Fruit fly (Drosophila melanogaster): Measurements from ENCODE around the gene cv-c.

The cv-c gene

DNA sequence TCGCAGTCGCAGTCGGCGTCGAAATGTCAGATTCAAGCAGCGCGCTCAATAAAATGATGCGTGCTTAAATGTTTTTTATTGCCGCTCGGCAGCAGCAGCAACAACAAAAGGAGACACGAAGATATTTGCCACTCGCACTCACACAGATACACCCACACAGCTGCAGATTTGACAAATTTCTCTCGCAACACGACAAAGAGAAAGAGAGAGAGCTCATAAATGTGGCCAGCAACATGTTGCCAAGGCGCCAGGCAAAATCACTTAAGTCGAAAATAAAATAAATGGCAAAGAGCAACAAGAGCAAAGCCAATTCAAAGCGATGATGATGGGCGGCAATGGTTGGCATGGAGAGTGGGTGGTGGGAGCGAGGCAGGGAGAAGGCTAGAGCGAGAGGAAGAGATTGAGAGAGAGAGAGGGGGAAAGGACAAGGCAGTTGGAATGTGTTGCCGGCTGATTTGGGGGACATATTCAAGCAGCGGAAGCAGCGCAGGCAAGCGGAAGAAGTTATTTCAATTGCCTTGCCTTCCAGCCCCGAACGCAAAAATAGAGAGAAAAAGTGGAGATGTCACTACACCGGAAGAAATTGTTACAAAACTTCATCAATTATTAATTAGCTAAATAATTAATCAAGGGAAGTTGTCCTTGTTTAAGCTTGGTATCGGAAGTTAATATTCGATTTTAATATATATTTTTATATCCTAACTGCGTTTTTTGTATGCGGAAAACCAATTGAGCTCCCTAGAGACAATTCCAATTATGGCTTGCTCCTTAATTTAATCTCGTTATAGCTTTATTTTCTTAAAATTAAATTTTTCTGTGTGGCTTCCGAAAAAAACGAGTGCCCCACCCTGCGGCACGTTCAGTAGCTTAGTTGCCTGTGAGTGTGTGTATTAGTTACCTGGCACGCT is 134.4 kb downstream of the cv-c start (continued):
- TF ChIP-seq ss (GFP tag; optimal IDR thresholded peaks at IDR 0.05): peak in 1 of 2 experiments; percentile 20
- peak in 1 of 2 experiments; percentile 51 for TF ChIP-seq salr (GFP tag; optimal IDR thresholded peaks at IDR 0.05)
- TF ChIP-seq Gug (GFP tag; IDR thresholded peaks at IDR 0.05): no peak
- TF ChIP-seq Eip75B (GFP tag; optimal IDR thresholded peaks at IDR 0.05): peak; percentile 36
- no peak for TF ChIP-seq fd59A (GFP tag; optimal IDR thresholded peaks at IDR 0.05)
- TF ChIP-seq CG1621 (tag; optimal IDR thresholded peaks at IDR 0.05): peak; percentile 19
- peak; percentile 60 for TF ChIP-seq pdm3 (GFP tag; optimal IDR thresholded peaks at IDR 0.05)
- peak; percentile 35 for TF ChIP-seq esn (GFP tag; optimal IDR thresholded peaks at IDR 0.05)
- peak; percentile 3 for TF ChIP-seq CG6792 (GFP tag; optimal IDR thresholded peaks at IDR 0.05)

dm6 chr3R:14344767-14345166 is 136.7 kb downstream of the cv-c start:
- TF ChIP-seq CG6276 (GFP tag; optimal IDR thresholded peaks at IDR 0.05): no peak
- TF ChIP-seq CG11294 (GFP tag; IDR thresholded peaks at IDR 0.05): no peak
- no peak for TF ChIP-seq Hr4 (GFP tag; optimal IDR thresholded peaks at IDR 0.05)
- no peak for TF ChIP-seq Smox (GFP tag; optimal IDR thresholded peaks at IDR 0.05)
- TF ChIP-seq CG34406 (GFP tag; optimal IDR thresholded peaks at IDR 0.05): no peak
- TF ChIP-seq acj6 (GFP tag; optimal IDR thresholded peaks at IDR 0.05): no peak
- no peak for TF ChIP-seq CG6808 (GFP tag; optimal IDR thresholded peaks at IDR 0.05)
- no peak for TF ChIP-seq CG6792 (GFP tag; optimal IDR thresholded peaks at IDR 0.05)
- no peak for TF ChIP-seq salr (GFP tag; optimal IDR thresholded peaks at IDR 0.05)
- TF ChIP-seq svp (GFP tag): no peak
- no peak for TF ChIP-seq Eip75B (GFP tag; optimal IDR thresholded peaks at IDR 0.05)

All from whole organism, prepupa.